Worm (Caenorhabditis elegans): ENCODE measurements around the gene clc-33.

ce11 chrII:821514-821913 is 18.7 kb upstream of the clc-33 start, which contains the start of gene F46F5.8:
- TF ChIP-seq him-1 (tag; optimal IDR thresholded peaks at IDR 0.05) (no peak), dao-5 (tag; optimal IDR thresholded peaks at IDR 0.05) (no peak), W03F9.2 (tag; optimal IDR thresholded peaks at IDR 0.05) (no peak)

Data from whole organism, L4/young adult.